Worm (Caenorhabditis elegans) whole organism, mixed stage, embryonic: ENCODE measurements around the gene srw-89.

ENCODE experiments used
- M03D4.4 ChIP-seq: sonication (generic microtip); optimal IDR thresholded peaks from 2 replicates; lab custom pipeline; 2017; ENCODE audit warnings: mild to moderate bottlenecking, missing genetic modification characterization, missing compliant biosample characterization
- blmp-1 ChIP-seq: fragments of 150-350 bp; optimal IDR thresholded peaks from 2 replicates; lab custom pipeline; 2014; ENCODE audit warnings: missing biosample characterization, missing genetic modification characterization
- ceh-39 ChIP-seq: fragments of 150-350 bp; optimal IDR thresholded peaks from 2 replicates; lab custom pipeline; 2014; ENCODE audit warnings: missing biosample characterization, missing genetic modification characterization
- ceh-43 ChIP-seq: fragments of 200-800 bp; sonication (Bioruptor generic); optimal IDR thresholded peaks from 2 replicates; lab custom pipeline; 2018; ENCODE audit warnings: mild to moderate bottlenecking, missing genetic modification characterization, moderate library complexity, missing compliant biosample characterization
- ceh-83 ChIP-seq: fragments of 200-800 bp; sonication (Bioruptor generic); optimal IDR thresholded peaks from 2 replicates; lab custom pipeline; 2018; ENCODE audit warnings: mild to moderate bottlenecking, missing genetic modification characterization, missing compliant biosample characterization
- ces-1 ChIP-seq: fragments of 150-350 bp; optimal IDR thresholded peaks from 2 replicates; lab custom pipeline; 2014; ENCODE audit warnings: missing biosample characterization, missing genetic modification reagents, missing genetic modification characterization
- cnd-1 ChIP-seq: fragments of 200-800 bp; sonication (Bioruptor generic); optimal IDR thresholded peaks from 2 replicates; lab custom pipeline; 2018; ENCODE audit warnings: mild to moderate bottlenecking, missing genetic modification characterization, missing compliant biosample characterization
- drap-1 ChIP-seq: fragments of 200-800 bp; sonication (Bioruptor generic); optimal IDR thresholded peaks from 3 replicates; lab custom pipeline; 2018; ENCODE audit warnings: mild to moderate bottlenecking, missing genetic modification characterization, missing compliant biosample characterization
- elt-3 ChIP-seq: fragments of 150-350 bp; optimal IDR thresholded peaks from 2 replicates; lab custom pipeline; 2014; ENCODE audit warnings: missing biosample characterization, missing genetic modification characterization
- flh-1 ChIP-seq: fragments of 200-800 bp; sonication (Bioruptor generic); optimal IDR thresholded peaks from 2 replicates; lab custom pipeline; 2018; ENCODE audit warnings: mild to moderate bottlenecking, missing genetic modification characterization, moderate library complexity, missing compliant biosample characterization
- ham-2 ChIP-seq: fragments of 200-800 bp; sonication (Bioruptor generic); optimal IDR thresholded peaks from 2 replicates; lab custom pipeline; 2018; ENCODE audit warnings: mild to moderate bottlenecking, missing genetic modification characterization, missing compliant biosample characterization
- hlh-1 ChIP-seq: fragments of 150-350 bp; optimal IDR thresholded peaks from 2 replicates; lab custom pipeline; 2014; ENCODE audit warnings: missing biosample characterization, missing genetic modification reagents, missing genetic modification characterization
- lin-13 ChIP-seq: fragments of 150-350 bp; optimal IDR thresholded peaks from 2 replicates; lab custom pipeline; 2014; ENCODE audit warnings: missing biosample characterization, missing genetic modification characterization
- lin-32 ChIP-seq: fragments of 200-800 bp; sonication (Bioruptor generic); optimal IDR thresholded peaks from 2 replicates; lab custom pipeline; 2018; ENCODE audit warnings: mild to moderate bottlenecking, missing genetic modification characterization, missing compliant biosample characterization
- lsy-2 ChIP-seq: fragments of 150-350 bp; optimal IDR thresholded peaks from 2 replicates; lab custom pipeline; 2014; ENCODE audit warnings: missing biosample characterization, missing genetic modification characterization
- mab-5 ChIP-seq: fragments of 150-350 bp; optimal IDR thresholded peaks from 2 replicates; lab custom pipeline; 2014; ENCODE audit warnings: missing biosample characterization, missing genetic modification characterization
- mep-1 ChIP-seq: fragments of 150-350 bp; optimal IDR thresholded peaks from 2 replicates; lab custom pipeline; 2017; ENCODE audit warnings: missing biosample characterization, missing genetic modification reagents, missing genetic modification characterization, inconsistent platforms
- mls-2 ChIP-seq: sonication (generic microtip); optimal IDR thresholded peaks from 2 replicates; lab custom pipeline; 2016; ENCODE audit warnings: mild to moderate bottlenecking, missing genetic modification characterization, moderate library complexity, missing compliant biosample characterization
- nhr-12 ChIP-seq: fragments of 150-350 bp; optimal IDR thresholded peaks from 2 replicates; lab custom pipeline; 2014; ENCODE audit warnings: missing biosample characterization, missing genetic modification characterization
- nhr-2 ChIP-seq: fragments of 150-350 bp; optimal IDR thresholded peaks from 2 replicates; lab custom pipeline; 2014; ENCODE audit warnings: missing biosample characterization, missing genetic modification characterization
- nhr-237 ChIP-seq: fragments of 150-350 bp; optimal IDR thresholded peaks from 2 replicates; lab custom pipeline; 2014; ENCODE audit warnings: missing biosample characterization, missing genetic modification characterization
- nhr-28 ChIP-seq: fragments of 150-350 bp; optimal IDR thresholded peaks from 2 replicates; lab custom pipeline; 2014; ENCODE audit warnings: missing biosample characterization, missing genetic modification characterization
- nhr-76 ChIP-seq: sonication (generic microtip); optimal IDR thresholded peaks from 2 replicates; lab custom pipeline; 2017; ENCODE audit warnings: missing biosample characterization, missing genetic modification characterization
- pha-4 ChIP-seq: fragments of 150-350 bp; optimal IDR thresholded peaks from 2 replicates; lab custom pipeline; 2018; ENCODE audit warnings: missing biosample characterization, missing genetic modification reagents, missing genetic modification characterization
- sem-2 ChIP-seq: fragments of 200-800 bp; sonication (Bioruptor generic); optimal IDR thresholded peaks from 2 replicates; lab custom pipeline; 2018; ENCODE audit warnings: mild to moderate bottlenecking, missing genetic modification characterization, missing compliant biosample characterization
- snpc-4 ChIP-seq: fragments of 150-350 bp; optimal IDR thresholded peaks from 2 replicates; lab custom pipeline; 2014; ENCODE audit warnings: missing biosample characterization, missing genetic modification characterization
- sptf-1 ChIP-seq: sonication (generic microtip); optimal IDR thresholded peaks from 2 replicates; lab custom pipeline; 2017; ENCODE audit warnings: mild to moderate bottlenecking, missing genetic modification characterization, moderate library complexity, missing compliant biosample characterization
- tbx-8 ChIP-seq: fragments of 200-800 bp; sonication (Bioruptor generic); optimal IDR thresholded peaks from 2 replicates; lab custom pipeline; 2018; ENCODE audit warnings: mild to moderate bottlenecking, missing genetic modification characterization, moderate library complexity, missing compliant biosample characterization
- unc-120 ChIP-seq: sonication (generic microtip); optimal IDR thresholded peaks from 2 replicates; lab custom pipeline; 2017; ENCODE audit warnings: missing genetic modification characterization, missing compliant biosample characterization; ENCODE audit not compliant: poor library complexity, severe bottlenecking
- unc-39 ChIP-seq: fragments of 150-350 bp; optimal IDR thresholded peaks from 2 replicates; lab custom pipeline; 2014; ENCODE audit warnings: missing biosample characterization, missing genetic modification characterization
- unc-62 ChIP-seq: fragments of 150-350 bp; optimal IDR thresholded peaks from 2 replicates; lab custom pipeline; 2014; ENCODE audit warnings: missing biosample characterization, missing genetic modification reagents, missing genetic modification characterization
- zip-8 ChIP-seq: fragments of 150-350 bp; optimal IDR thresholded peaks from 2 replicates; lab custom pipeline; 2014; ENCODE audit warnings: missing biosample characterization, missing genetic modification characterization
- ztf-11 ChIP-seq: fragments of 150-350 bp; optimal IDR thresholded peaks from 2 replicates; lab custom pipeline; 2014; ENCODE audit warnings: missing biosample characterization, missing genetic modification characterization

Gene srw-89

ce11 chrV:4016780-4017179, at the start of gene srw-89:
TSS of gene srw-89 (plus strand) at chrV:4017080.
- TF ChIP-seq ztf-11 (no peak), nhr-28 (tag; lab: Kevin White, UChicago) (no peak), ces-1 (GFP tag; lab: Kevin White, UChicago) (no peak), sptf-1 (tag; lab: Kevin White, UChicago) (no peak), ceh-43 (GFP tag; lab: Kevin White, UChicago) (no peak), drap-1 (no peak), mab-5 (tag; lab: Kevin White, UChicago) (no peak), lin-13 (tag; lab: Kevin White, UChicago) (no peak), M03D4.4 (tag; lab: Kevin White, UChicago) (no peak), nhr-12 (tag; lab: Kevin White, UChicago) (no peak), mls-2 (tag; lab: Kevin White, UChicago) (no peak), nhr-2 (no peak), mep-1 (tag; lab: Kevin White, UChicago) (no peak), ceh-39 (tag; lab: Kevin White, UChicago) (no peak), unc-39 (no peak), nhr-76 (tag; lab: Kevin White, UChicago) (no peak), elt-3 (tag; lab: Kevin White, UChicago) (no peak)

- TF ChIP-seq sptf-1 (tag; lab: Kevin White, UChicago) (no peak), nhr-237 (tag; lab: Kevin White, UChicago) (no peak)
Observed at ce11 chrV:3967762-3968161, 49.1 kb upstream of the srw-89 start, which contains the start of gene cyp-34A8. TSS of gene cyp-34A8 (minus strand) at chrV:3967823.

ce11 chrV:3968929-3969328, 48.0 kb upstream of the srw-89 start:
- TF ChIP-seq drap-1 (no peak), ham-2 (no peak), pha-4 (tag; lab: Kevin White, UChicago) (no peak), lin-13 (tag; lab: Kevin White, UChicago) (no peak), mab-5 (tag; lab: Kevin White, UChicago) (no peak), mep-1 (tag; lab: Kevin White, UChicago) (no peak), unc-39 (no peak), ces-1 (GFP tag; lab: Kevin White, UChicago) (no peak), nhr-12 (tag; lab: Kevin White, UChicago) (no peak), zip-8 (tag; lab: Kevin White, UChicago) (no peak)

- TF ChIP-seq ham-2 (no peak), ztf-11 (no peak), flh-1 (GFP tag; lab: Kevin White, UChicago) (no peak), nhr-2 (no peak), snpc-4 (tag; lab: Kevin White, UChicago) (no peak), nhr-237 (tag; lab: Kevin White, UChicago) (no peak), cnd-1 (no peak), lin-32 (GFP tag; lab: Kevin White, UChicago) (no peak), mep-1 (tag; lab: Kevin White, UChicago) (no peak), elt-3 (tag; lab: Kevin White, UChicago) (no peak), nhr-76 (tag; lab: Kevin White, UChicago) (no peak), lin-13 (tag; lab: Kevin White, UChicago) (no peak), drap-1 (no peak), lsy-2 (tag; lab: Kevin White, UChicago) (no peak)
- TF ChIP-seq, all 35 proteins: peak for 0
Observed at ce11 chrV:3969664-3970063, 47.2 kb upstream of the srw-89 start.

- TF ChIP-seq pha-4 (tag; lab: Kevin White, UChicago) = no peak
- TF ChIP-seq ceh-39 (tag; lab: Kevin White, UChicago) = no peak
- no peak for TF ChIP-seq sem-2
- TF ChIP-seq mab-5 (tag; lab: Kevin White, UChicago) = no peak
- TF ChIP-seq unc-39 = no peak
- TF ChIP-seq elt-3 (tag; lab: Kevin White, UChicago) = no peak
- TF ChIP-seq ztf-11 = no peak
- no peak for TF ChIP-seq unc-62 (GFP tag; lab: Kevin White, UChicago)
- no peak for TF ChIP-seq drap-1
- TF ChIP-seq lsy-2 (tag; lab: Kevin White, UChicago) = no peak
- no peak for TF ChIP-seq blmp-1 (tag; lab: Kevin White, UChicago)
Observed at ce11 chrV:3970410-3970809, 46.5 kb upstream of the srw-89 start, which contains the start of gene cyp-34A9. TSS of gene cyp-34A9 (minus strand) at chrV:3970540.

- TF ChIP-seq pha-4 (tag; lab: Kevin White, UChicago) (no peak), tbx-8 (GFP tag; lab: Kevin White, UChicago) (no peak), snpc-4 (tag; lab: Kevin White, UChicago) (no peak), nhr-28 (tag; lab: Kevin White, UChicago) (no peak), flh-1 (GFP tag; lab: Kevin White, UChicago) (no peak), nhr-12 (tag; lab: Kevin White, UChicago) (no peak), ztf-11 (no peak), ceh-43 (GFP tag; lab: Kevin White, UChicago) (no peak), elt-3 (tag; lab: Kevin White, UChicago) (no peak), unc-39 (no peak), lin-32 (GFP tag; lab: Kevin White, UChicago) (no peak), cnd-1 (no peak), ceh-39 (tag; lab: Kevin White, UChicago) (no peak), nhr-237 (tag; lab: Kevin White, UChicago) (no peak), blmp-1 (tag; lab: Kevin White, UChicago) (no peak), hlh-1 (no peak), zip-8 (tag; lab: Kevin White, UChicago) (no peak), ceh-83 (no peak), unc-120 (tag; lab: Kevin White, UChicago) (no peak), ham-2 (no peak)
Observed at ce11 chrV:3972846-3973245, 44.0 kb upstream of the srw-89 start, which contains the start of gene cyp-34A10. TSS of gene cyp-34A10 (minus strand) at chrV:3972991.
